Worm (Caenorhabditis elegans) whole organism, L1 larva: ENCODE measurements around the gene C11H1.9.

Experiments used
- C04F5.9 ChIP-seq: sonication (generic microtip); optimal IDR thresholded peaks from 2 replicates; lab custom pipeline; 2016; ENCODE audit warnings: missing genetic modification characterization, missing compliant biosample characterization
- F16B12.6 ChIP-seq: fragments of 150-350 bp; optimal IDR thresholded peaks from 2 replicates; lab custom pipeline; 2014; ENCODE audit warnings: missing biosample characterization, missing genetic modification characterization
- alr-1 ChIP-seq: fragments of 200-800 bp; sonication (Bioruptor generic); optimal IDR thresholded peaks from 2 replicates; lab custom pipeline; 2018; ENCODE audit warnings: borderline replicate concordance, mild to moderate bottlenecking, missing genetic modification characterization, missing compliant biosample characterization
- blmp-1 ChIP-seq: fragments of 150-350 bp; optimal IDR thresholded peaks from 2 replicates; lab custom pipeline; 2014; ENCODE audit warnings: missing biosample characterization, missing genetic modification characterization
- ceh-8 ChIP-seq: fragments of 200-800 bp; sonication (Bioruptor generic); optimal IDR thresholded peaks from 2 replicates; lab custom pipeline; 2018; ENCODE audit warnings: mild to moderate bottlenecking, missing genetic modification characterization, moderate library complexity, missing compliant biosample characterization
- ceh-82 ChIP-seq, 3 experiments: fragments of 150-350 bp in 1 of 3; sonication (generic microtip) in 2 of 3; optimal IDR thresholded peaks; 2 replicates each; lab custom pipeline; 2014 to 2017; ENCODE audit warnings: missing biosample characterization in 3 of 3, missing genetic modification characterization in 3 of 3
- dpl-1 ChIP-seq, 3 experiments: fragments of 150-350 bp in 2 of 3; sonication (generic microtip) in 1 of 3; optimal IDR thresholded peaks; 2 replicates each; lab custom pipeline; 2014 to 2017; ENCODE audit warnings: missing biosample characterization in 3 of 3, missing genetic modification characterization in 3 of 3, missing genetic modification reagents in 3 of 3
- efl-1 ChIP-seq, 4 experiments: fragments of 150-350 bp; optimal IDR thresholded peaks in 3 of 4; peaks in 1 of 4; 1 replicate in 1 of 4; 2 replicates in 3 of 4; lab custom pipeline; 2014; ENCODE audit warnings: missing biosample characterization in 2 of 4, missing genetic modification characterization in 2 of 4, missing genetic modification reagents in 2 of 4
- egl-13 ChIP-seq: sonication (generic microtip); optimal IDR thresholded peaks from 2 replicates; lab custom pipeline; 2016; ENCODE audit warnings: missing genotype, missing genetic modification reagents, missing genetic modification characterization, missing compliant biosample characterization
- egl-27 ChIP-seq, 2 experiments: fragments of 150-350 bp in 1 of 2; sonication (generic microtip); optimal IDR thresholded peaks; 3 replicates each; lab custom pipeline; 2017 to 2018; ENCODE audit warnings: missing biosample characterization in 2 of 2, missing genetic modification characterization in 2 of 2, missing genetic modification reagents in 2 of 2
- fkh-8 ChIP-seq: sonication (generic microtip); optimal IDR thresholded peaks from 2 replicates; lab custom pipeline; 2016; ENCODE audit warnings: mild to moderate bottlenecking, missing genetic modification characterization, missing compliant biosample characterization
- fos-1 ChIP-seq: fragments of 150-350 bp; optimal IDR thresholded peaks from 2 replicates; lab custom pipeline; 2014; ENCODE audit warnings: missing biosample characterization, missing genetic modification characterization
- hpl-2 ChIP-seq: fragments of 150-350 bp; optimal IDR thresholded peaks from 2 replicates; lab custom pipeline; 2014; ENCODE audit warnings: missing biosample characterization, missing genetic modification reagents, missing genetic modification characterization
- irx-1 ChIP-seq: sonication (generic microtip); optimal IDR thresholded peaks from 2 replicates; lab custom pipeline; 2016; ENCODE audit warnings: missing genetic modification characterization, missing compliant biosample characterization
- isw-1 ChIP-seq: fragments of 200-800 bp; sonication (Bioruptor generic); IDR thresholded peaks from 2 replicates; pipeline ENCODE4 v1.3.6; 2022; ENCODE audit warnings: missing genetic modification characterization, missing compliant biosample characterization
- jun-1 ChIP-seq: fragments of 150-350 bp; optimal IDR thresholded peaks from 2 replicates; lab custom pipeline; 2014; ENCODE audit warnings: missing biosample characterization, missing genetic modification reagents, missing genetic modification characterization
- lin-14 ChIP-seq: fragments of 200-800 bp; sonication (Bioruptor generic); optimal IDR thresholded peaks from 2 replicates; lab custom pipeline; 2018; ENCODE audit warnings: mild to moderate bottlenecking, missing genetic modification characterization, moderate library complexity, missing compliant biosample characterization
- lin-35 ChIP-seq, 2 experiments: fragments of 150-350 bp; optimal IDR thresholded peaks; 2 replicates each; lab custom pipeline; 2014; ENCODE audit warnings: missing biosample characterization in 2 of 2, missing genetic modification characterization in 2 of 2, missing genetic modification reagents in 2 of 2
- lin-39 ChIP-seq: fragments of 150-350 bp; optimal IDR thresholded peaks from 2 replicates; lab custom pipeline; 2014; ENCODE audit warnings: missing biosample characterization, missing genetic modification reagents, missing genetic modification characterization
- lir-3 ChIP-seq: sonication (generic microtip); optimal IDR thresholded peaks from 2 replicates; lab custom pipeline; 2016; ENCODE audit warnings: mild to moderate bottlenecking, missing genetic modification characterization, moderate library complexity, missing compliant biosample characterization; ENCODE audit not compliant: poor library complexity
- lsy-2 ChIP-seq, 2 experiments: fragments of 150-350 bp; optimal IDR thresholded peaks; 2 replicates each; lab custom pipeline; 2014; ENCODE audit warnings: missing biosample characterization in 2 of 2, missing genetic modification characterization in 2 of 2
- mab-9 ChIP-seq: fragments of 200-800 bp; sonication (Bioruptor generic); IDR thresholded peaks from 2 replicates; pipeline ENCODE4 v1.3.6; 2022; ENCODE audit warnings: missing genetic modification reagents, missing genetic modification characterization, missing compliant biosample characterization
- mep-1 ChIP-seq: fragments of 150-350 bp; optimal IDR thresholded peaks from 2 replicates; lab custom pipeline; 2014; ENCODE audit warnings: missing biosample characterization, missing genetic modification characterization
- nhr-11 ChIP-seq: fragments of 150-350 bp; optimal IDR thresholded peaks from 2 replicates; lab custom pipeline; 2014; ENCODE audit warnings: missing biosample characterization, missing genetic modification characterization
- nhr-20 ChIP-seq: sonication (generic microtip); optimal IDR thresholded peaks from 2 replicates; lab custom pipeline; 2016; ENCODE audit warnings: mild to moderate bottlenecking, missing genetic modification characterization, missing compliant biosample characterization
- nhr-28 ChIP-seq: fragments of 150-350 bp; optimal IDR thresholded peaks from 2 replicates; lab custom pipeline; 2014; ENCODE audit warnings: missing biosample characterization, missing genetic modification characterization
- nhr-47 ChIP-seq: sonication (generic microtip); optimal IDR thresholded peaks from 2 replicates; lab custom pipeline; 2016; ENCODE audit warnings: mild to moderate bottlenecking, missing genetic modification characterization, moderate library complexity, missing compliant biosample characterization
- nhr-71 ChIP-seq: sonication (generic microtip); optimal IDR thresholded peaks from 2 replicates; lab custom pipeline; 2016; ENCODE audit warnings: mild to moderate bottlenecking, missing genetic modification characterization, moderate library complexity, missing compliant biosample characterization
- nhr-76 ChIP-seq: sonication (generic microtip); optimal IDR thresholded peaks from 2 replicates; lab custom pipeline; 2017; ENCODE audit warnings: missing biosample characterization, missing genetic modification characterization
- nhr-90 ChIP-seq: sonication (generic microtip); optimal IDR thresholded peaks from 2 replicates; lab custom pipeline; 2016; ENCODE audit warnings: mild to moderate bottlenecking, missing genetic modification characterization, missing compliant biosample characterization; ENCODE audit not compliant: poor library complexity
- pax-3 ChIP-seq: fragments of 200-800 bp; sonication (Bioruptor generic); optimal IDR thresholded peaks from 2 replicates; lab custom pipeline; 2018; ENCODE audit warnings: mild to moderate bottlenecking, missing genetic modification characterization, moderate library complexity, missing compliant biosample characterization
- pqm-1 ChIP-seq: sonication (generic microtip); optimal IDR thresholded peaks from 3 replicates; lab custom pipeline; 2017; ENCODE audit warnings: missing biosample characterization, missing genetic modification characterization
- rnt-1 ChIP-seq: sonication (generic microtip); optimal IDR thresholded peaks from 2 replicates; lab custom pipeline; 2016; ENCODE audit warnings: mild to moderate bottlenecking, missing genetic modification characterization, moderate library complexity, missing compliant biosample characterization
- skn-1 ChIP-seq: fragments of 150-350 bp; optimal IDR thresholded peaks from 2 replicates; lab custom pipeline; 2014; ENCODE audit warnings: missing biosample characterization, missing genetic modification characterization
- sup-37 ChIP-seq: fragments of 200-800 bp; sonication (Bioruptor generic); optimal IDR thresholded peaks from 2 replicates; lab custom pipeline; 2018; ENCODE audit warnings: mild to moderate bottlenecking, missing genetic modification characterization, missing compliant biosample characterization
- swsn-7 ChIP-seq: sonication (generic microtip); optimal IDR thresholded peaks from 2 replicates; lab custom pipeline; 2016; ENCODE audit warnings: missing genetic modification characterization, missing compliant biosample characterization
- unc-130 ChIP-seq: fragments of 150-350 bp; optimal IDR thresholded peaks from 2 replicates; lab custom pipeline; 2017; ENCODE audit warnings: missing biosample characterization, missing genetic modification characterization, inconsistent platforms
- zip-4 ChIP-seq: fragments of 200-800 bp; sonication (Bioruptor generic); optimal IDR thresholded peaks from 2 replicates; lab custom pipeline; 2018; ENCODE audit warnings: mild to moderate bottlenecking, missing genetic modification characterization, moderate library complexity, missing compliant biosample characterization

C11H1.9 gene

DNA sequence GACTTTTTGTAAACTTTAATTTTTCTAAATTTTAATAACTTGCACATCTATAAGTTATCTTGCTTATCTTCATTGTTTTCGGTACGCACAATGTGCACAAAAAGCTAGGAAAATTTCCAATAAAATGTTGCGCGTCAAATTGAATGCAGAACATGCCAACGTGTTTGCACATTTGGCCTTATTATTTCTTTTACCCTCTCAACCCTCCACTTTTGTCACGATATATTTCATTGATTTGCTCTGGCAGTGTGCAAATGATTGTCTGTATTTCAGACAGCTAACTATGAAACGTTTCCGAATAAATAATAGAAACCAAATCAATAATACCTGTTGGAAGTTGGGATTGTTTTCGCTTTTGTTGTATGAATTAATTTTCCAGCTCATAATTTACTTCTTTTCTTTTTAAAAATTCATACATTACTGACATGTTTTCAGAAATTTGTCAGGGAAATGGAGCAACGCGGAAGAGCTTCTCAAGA is 29.5 kb upstream of the C11H1.9 start, which contains the start of gene wdr-5.2:
TSS of gene wdr-5.2 (plus strand) at position 429 of the 479 bp plus-strand sequence.
- TF ChIP-seq mab-9 (no peak), fos-1 (peak; percentile 31), skn-1 (tag; lab: Kevin White, UChicago) (no peak), nhr-76 (tag; lab: Kevin White, UChicago) (no peak), nhr-20 (tag; lab: Kevin White, UChicago) (peak; percentile 5), rnt-1 (tag; lab: Kevin White, UChicago) (peak; percentile 26), lin-14 (no peak), lin-35 (GFP tag; optimal IDR thresholded peaks at IDR 0.05; lab: Kevin White, UChicago) (peak; percentile 2 to 30), lsy-2 (tag; optimal IDR thresholded peaks at IDR 0.05; lab: Kevin White, UChicago) (peak in 1 of 2 experiments; percentile 49), F16B12.6 (peak; percentile 77), efl-1 (optimal IDR thresholded peaks at IDR 0.05; lab: Kevin White, UChicago) (peak; percentile 3 to 20), efl-1 (GFP tag; optimal IDR thresholded peaks at IDR 0.05 in 1 of 2; lab: Kevin White, UChicago) (no peak), swsn-7 (no peak), C04F5.9 (tag; lab: Kevin White, UChicago) (no peak)

DNA sequence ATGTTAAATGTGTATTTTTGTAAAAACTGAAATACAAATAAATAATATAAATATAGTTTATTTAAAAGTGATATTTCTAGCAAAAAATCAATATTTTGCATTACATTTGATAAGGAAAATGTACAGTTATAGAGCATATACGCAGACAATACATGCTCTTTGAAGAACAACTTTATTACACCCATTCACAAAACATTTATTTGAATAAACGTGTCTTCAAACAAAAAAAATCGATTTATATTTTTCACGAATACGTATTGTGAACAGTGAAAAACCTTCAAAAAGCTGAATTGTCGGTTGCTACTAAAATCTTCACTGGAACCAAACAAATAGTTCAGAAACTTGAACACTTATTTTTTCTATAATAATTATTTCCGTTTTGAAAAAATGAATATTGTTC is 27.4 kb upstream of the C11H1.9 start, which contains the start of gene K04G11.3:
TSS of gene K04G11.3 (minus strand) at position 101 of the 400 bp plus-strand sequence.
- TF ChIP-seq nhr-71 (tag; lab: Kevin White, UChicago) (no peak), nhr-11 (tag; lab: Kevin White, UChicago) (no peak), nhr-20 (tag; lab: Kevin White, UChicago) (no peak), egl-27 (tag; optimal IDR thresholded peaks at IDR 0.05; lab: Kevin White, UChicago) (no peak), skn-1 (tag; lab: Kevin White, UChicago) (no peak), nhr-76 (tag; lab: Kevin White, UChicago) (no peak), zip-4 (GFP tag; lab: Kevin White, UChicago) (no peak), isw-1 (GFP tag; lab: Robert Waterston, UW) (no peak), fkh-8 (no peak), ceh-82 (tag; optimal IDR thresholded peaks at IDR 0.05; lab: Kevin White, UChicago) (no peak), mep-1 (tag; lab: Kevin White, UChicago) (no peak), nhr-28 (tag; lab: Kevin White, UChicago) (no peak), alr-1 (tag; lab: Kevin White, UChicago) (no peak), pax-3 (tag; lab: Kevin White, UChicago) (no peak), lir-3 (tag; lab: Kevin White, UChicago) (no peak)
- TF ChIP-seq, all 84 proteins: peak for 0

DNA sequence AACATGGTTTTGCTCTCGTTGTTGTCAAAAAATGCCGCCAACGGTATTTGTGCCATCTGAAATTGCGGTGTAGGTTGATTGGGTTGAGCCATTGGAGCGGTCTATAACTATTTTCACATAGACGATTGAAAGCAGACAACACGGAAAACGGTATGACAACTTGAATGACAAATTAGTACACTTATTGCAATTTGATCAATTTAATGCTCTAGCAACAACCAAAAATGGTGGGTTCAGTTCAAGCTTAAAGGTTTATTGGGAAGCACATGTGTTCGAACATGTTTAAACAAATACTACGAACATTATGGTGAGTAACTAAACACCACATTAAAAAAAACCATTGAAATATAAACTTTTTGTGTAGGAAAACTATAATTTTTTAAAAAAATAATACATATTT is 20.2 kb upstream of the C11H1.9 start, which contains the start of gene sel-7:
TSS of gene sel-7 (minus strand) at position 101 of the 400 bp plus-strand sequence.
- TF ChIP-seq dpl-1 (GFP tag; optimal IDR thresholded peaks at IDR 0.05; lab: Kevin White, UChicago) (no peak), egl-13 (no peak), unc-130 (no peak), nhr-90 (tag; lab: Kevin White, UChicago) (no peak), sup-37 (GFP tag; lab: Kevin White, UChicago) (no peak), ceh-8 (GFP tag; lab: Kevin White, UChicago) (no peak), lin-39 (tag; lab: Kevin White, UChicago) (no peak), irx-1 (tag; lab: Kevin White, UChicago) (no peak), pqm-1 (tag; lab: Kevin White, UChicago) (no peak)

DNA sequence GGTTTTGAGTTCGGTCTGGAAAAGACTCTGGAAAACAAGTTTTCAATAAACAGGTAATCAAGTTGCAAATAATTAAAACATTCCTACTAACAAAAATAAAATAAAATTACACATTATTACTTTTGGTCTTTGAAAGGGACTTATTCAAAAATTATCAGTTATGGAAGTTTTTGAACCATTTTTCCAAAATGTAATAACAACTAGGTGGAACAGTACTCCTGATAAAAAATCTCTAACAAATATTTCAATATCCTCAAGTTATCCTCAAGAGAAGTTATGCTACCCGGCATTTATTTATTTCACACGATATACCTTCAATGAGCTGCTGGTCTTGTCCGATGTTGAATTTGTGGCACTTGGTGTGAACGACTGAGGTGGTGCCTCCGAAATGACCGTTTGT is 19.5 kb upstream of the C11H1.9 start:
- TF ChIP-seq nhr-47 (tag; lab: Kevin White, UChicago): no peak
- TF ChIP-seq fkh-8: no peak
- no peak for TF ChIP-seq jun-1 (tag; lab: Kevin White, UChicago)
- no peak for TF ChIP-seq efl-1 (optimal IDR thresholded peaks at IDR 0.05; lab: Kevin White, UChicago)
- TF ChIP-seq efl-1 (GFP tag; optimal IDR thresholded peaks at IDR 0.05 in 1 of 2; lab: Kevin White, UChicago): peak in 1 of 2 experiments; percentile 72
- no peak for TF ChIP-seq alr-1 (tag; lab: Kevin White, UChicago)
- no peak for TF ChIP-seq blmp-1 (tag; lab: Kevin White, UChicago)
- no peak for TF ChIP-seq hpl-2 (GFP tag; lab: Kevin White, UChicago)
